Fruit fly (Drosophila melanogaster) S2 (cell line): ENCODE measurements around the gene Hydr2.

Experiments
- CG8478 ChIP-seq: fragments of >200 bp; optimal IDR thresholded peaks from 2 replicates; lab custom pipeline; 2018
- CTCF ChIP-seq, 2 experiments: fragments of >200 bp; optimal IDR thresholded peaks; 2 replicates each; lab custom pipeline; 2018

- TF ChIP-seq CG8478 (lab: Kevin White, UChicago) (no peak), CTCF (optimal IDR thresholded peaks at IDR 0.05; lab: Kevin White, UChicago) (no peak)
Observed at dm6 chr2L:3114887-3115286, 48.6 kb upstream of the Hydr2 start.
